ENCODE assay signal across 1 worm cellular context in the genomic region with DNA sequence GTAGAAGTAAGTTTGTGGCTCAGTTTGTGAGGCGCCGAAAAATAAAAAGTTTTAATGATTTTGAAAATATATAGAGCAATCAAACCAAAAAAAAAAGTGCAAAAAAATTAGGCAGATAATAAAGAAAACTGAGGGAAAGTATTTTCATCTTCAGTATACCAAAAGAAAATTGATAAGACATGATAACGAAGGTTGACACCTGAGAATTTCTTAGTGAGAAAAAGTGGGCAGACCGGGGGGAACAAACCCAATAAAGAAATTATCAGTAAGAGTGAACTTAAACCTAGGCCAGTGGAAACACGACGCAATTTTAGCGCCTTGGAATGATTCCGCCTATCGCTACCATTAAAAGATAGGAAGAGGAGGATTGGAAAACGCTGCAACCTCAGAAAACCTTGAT.
A peak's percentile ranks its signal among the peaks of the same experiment; 100 is the strongest.
TF ChIP-seq lines count a peak whose summit lies in the region.

No protein-coding gene starts in this region.

TF ChIP-seq in whole organism, L1 larva, 84 proteins besides CTCF, POLR2A, EP300 and RAD21 (continued from another document):
- no peak for TF ChIP-seq egl-13 (tag; optimal IDR thresholded peaks at IDR 0.05; lab: Kevin White, UChicago)
- TF ChIP-seq nhr-71 (tag; optimal IDR thresholded peaks at IDR 0.05; lab: Kevin White, UChicago), result no peak
- no peak for TF ChIP-seq fkh-8 (tag; optimal IDR thresholded peaks at IDR 0.05; lab: Kevin White, UChicago)
- no peak for TF ChIP-seq swsn-7 (tag; optimal IDR thresholded peaks at IDR 0.05; lab: Kevin White, UChicago)
- peak in 1 of 6 experiments; percentile 4 for TF ChIP-seq elt-3 (tag; optimal IDR thresholded peaks at IDR 0.05; lab: Kevin White, UChicago)
TF ChIP-seq in whole organism, L1 larva: peak in this region for 5.
